Fruit fly (Drosophila melanogaster): ENCODE data around the gene Hmu.

The Hmu gene

DNA sequence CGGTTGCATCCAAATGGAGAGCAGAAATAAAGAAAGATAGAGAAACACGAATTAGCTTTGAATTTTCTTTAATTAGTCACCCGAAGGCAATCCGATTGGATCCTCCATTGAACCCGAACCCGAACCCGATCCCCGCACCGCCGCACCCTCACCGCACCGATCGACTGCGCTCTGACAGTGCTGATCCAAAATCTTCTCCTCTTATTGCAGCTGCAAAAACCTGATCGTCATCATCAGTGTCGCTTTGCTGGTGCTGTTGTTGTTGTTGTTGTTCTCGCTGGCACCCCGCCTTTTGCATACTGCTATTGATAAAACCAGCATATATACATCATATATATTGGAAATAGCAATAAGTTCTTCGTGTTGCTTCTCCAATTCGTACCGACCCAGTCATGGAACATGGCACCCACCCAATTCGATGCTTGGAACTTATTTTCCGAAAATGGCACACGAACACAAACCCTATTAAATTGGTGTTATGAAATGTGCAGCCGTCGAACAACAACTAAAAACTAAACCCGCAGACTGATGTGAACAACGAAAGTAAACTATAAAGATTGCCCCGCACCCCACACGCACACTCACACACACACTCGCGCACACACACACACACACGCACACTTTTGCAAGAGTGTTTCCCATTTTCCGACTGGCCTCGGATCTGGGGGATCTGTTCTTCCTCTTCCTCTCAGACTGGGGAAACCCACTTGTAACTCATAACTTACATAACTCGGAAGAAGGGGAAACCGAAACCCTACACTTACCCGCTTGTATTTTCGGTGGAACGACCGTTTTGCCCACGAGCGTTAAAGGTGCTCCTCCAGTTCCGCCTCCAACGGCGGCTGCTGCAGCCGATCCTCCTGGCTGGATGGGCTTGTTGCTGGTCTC, 17.9 kb upstream of the Hmu start (continued):
- TF ChIP-seq CG3919 (GFP tag; optimal IDR thresholded peaks at IDR 0.05) (peak; percentile 27), CG1621 (tag; optimal IDR thresholded peaks at IDR 0.05) (peak; percentile 23), Lpt (GFP tag; optimal IDR thresholded peaks at IDR 0.05) (peak; percentile 6), Met (GFP tag; optimal IDR thresholded peaks at IDR 0.05) (no peak)

DNA sequence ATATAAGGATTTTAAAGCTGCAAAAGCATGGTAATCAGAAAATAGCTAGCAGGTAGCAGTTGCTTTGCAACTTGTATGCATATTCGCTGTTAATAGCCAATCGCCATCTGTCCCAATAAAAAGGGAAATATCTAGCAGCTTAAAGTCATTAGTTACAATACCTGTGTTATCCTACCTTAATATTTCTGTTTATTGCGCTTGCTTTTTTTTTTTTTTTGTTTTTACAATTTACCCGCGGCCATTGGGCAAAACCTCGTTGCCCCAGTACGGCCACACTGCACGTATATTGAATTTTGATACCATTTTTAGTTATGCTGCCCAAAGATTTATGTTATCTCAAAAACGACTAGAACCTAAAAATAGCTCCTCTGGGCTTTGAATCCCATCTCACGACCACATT, 16.3 kb upstream of the Hmu start:
- peak; percentile 46 for TF ChIP-seq Eip78C (GFP tag)
- no peak for TF ChIP-seq CG9139 (GFP tag; optimal IDR thresholded peaks at IDR 0.05)
- TF ChIP-seq svp (GFP tag), result no peak
- TF ChIP-seq ss (GFP tag; optimal IDR thresholded peaks at IDR 0.05), result peak in 1 of 2 experiments; percentile 22
- no peak for TF ChIP-seq CG10631 (GFP tag; optimal IDR thresholded peaks at IDR 0.05)
- no peak for TF ChIP-seq CG8119 (GFP tag; IDR thresholded peaks at IDR 0.05)
- peak; percentile 31 for TF ChIP-seq Sox14 (GFP tag; optimal IDR thresholded peaks at IDR 0.05)
- no peak for TF ChIP-seq cyc (GFP tag; optimal IDR thresholded peaks at IDR 0.05)
- TF ChIP-seq fd59A (GFP tag; optimal IDR thresholded peaks at IDR 0.05), result no peak
- no peak for TF ChIP-seq acj6 (GFP tag; optimal IDR thresholded peaks at IDR 0.05)
- TF ChIP-seq Eip93F (GFP tag; optimal IDR thresholded peaks at IDR 0.05), result no peak
- TF ChIP-seq CG8319 (GFP tag; optimal IDR thresholded peaks at IDR 0.05), result no peak
- no peak for TF ChIP-seq fkh (GFP tag; optimal IDR thresholded peaks at IDR 0.05)
- no peak for TF ChIP-seq CG6276 (GFP tag; optimal IDR thresholded peaks at IDR 0.05)
- no peak for TF ChIP-seq Sox102F (GFP tag; optimal IDR thresholded peaks at IDR 0.05)
- TF ChIP-seq CG6163 (GFP tag; IDR thresholded peaks at IDR 0.05), result no peak
- no peak for TF ChIP-seq Lpt (GFP tag; optimal IDR thresholded peaks at IDR 0.05)
- TF ChIP-seq Blimp-1 (GFP tag; optimal IDR thresholded peaks at IDR 0.05), result no peak
- no peak for TF ChIP-seq CG11762 (GFP tag; optimal IDR thresholded peaks at IDR 0.05; ENCODE audit: insufficient read depth)
- no peak for TF ChIP-seq Ets21C (GFP tag; optimal IDR thresholded peaks at IDR 0.05)
- no peak for TF ChIP-seq Ets96B (tag; optimal IDR thresholded peaks at IDR 0.05)
- TF ChIP-seq achi (GFP tag; optimal IDR thresholded peaks at IDR 0.05), result no peak
- TF ChIP-seq CG8632 (GFP tag; optimal IDR thresholded peaks at IDR 0.05), result no peak
- no peak for TF ChIP-seq CG34406 (GFP tag; optimal IDR thresholded peaks at IDR 0.05)
- peak; percentile 15 for TF ChIP-seq CG3032 (tag; optimal IDR thresholded peaks at IDR 0.05)
- no peak for TF ChIP-seq CG1621 (tag; optimal IDR thresholded peaks at IDR 0.05)
- no peak for TF ChIP-seq CG15336 (GFP tag; IDR thresholded peaks at IDR 0.05)
- no peak for TF ChIP-seq Hr4 (GFP tag; optimal IDR thresholded peaks at IDR 0.05)

- TF ChIP-seq CG6854 (GFP tag; optimal IDR thresholded peaks at IDR 0.05), result no peak
- TF ChIP-seq achi (GFP tag; optimal IDR thresholded peaks at IDR 0.05), result peak; percentile 26
- TF ChIP-seq OdsH (GFP tag; optimal IDR thresholded peaks at IDR 0.05), result no peak
- TF ChIP-seq esn (GFP tag; optimal IDR thresholded peaks at IDR 0.05), result peak; percentile 52
- TF ChIP-seq vri (GFP tag; optimal IDR thresholded peaks at IDR 0.05), result peak; percentile 56
- TF ChIP-seq CG34406 (GFP tag; optimal IDR thresholded peaks at IDR 0.05), result peak; percentile 15
- TF ChIP-seq CG6792 (GFP tag; optimal IDR thresholded peaks at IDR 0.05), result peak; percentile 26
- peak; percentile 35 for TF ChIP-seq lz (GFP tag; optimal IDR thresholded peaks at IDR 0.05)
- no peak for TF ChIP-seq CG7368 (GFP tag; optimal IDR thresholded peaks at IDR 0.05)
- TF ChIP-seq Sox14 (GFP tag; optimal IDR thresholded peaks at IDR 0.05), result peak; percentile 52
- TF ChIP-seq acj6 (GFP tag; optimal IDR thresholded peaks at IDR 0.05), result peak; percentile 11
- TF ChIP-seq CG6808 (GFP tag; optimal IDR thresholded peaks at IDR 0.05), result peak; percentile 6
- TF ChIP-seq CG3032 (tag; optimal IDR thresholded peaks at IDR 0.05), result peak; percentile 2
- TF ChIP-seq topi (GFP tag; optimal IDR thresholded peaks at IDR 0.05), result peak; percentile 31
- TF ChIP-seq CG11902 (GFP tag; optimal IDR thresholded peaks at IDR 0.05), result peak; percentile 10
- no peak for TF ChIP-seq CG8632 (GFP tag; optimal IDR thresholded peaks at IDR 0.05)
- TF ChIP-seq Blimp-1 (GFP tag; optimal IDR thresholded peaks at IDR 0.05), result no peak
- peak; percentile 43 for TF ChIP-seq pdm3 (GFP tag; optimal IDR thresholded peaks at IDR 0.05)
- TF ChIP-seq Met (GFP tag; optimal IDR thresholded peaks at IDR 0.05), result no peak
- peak; percentile 61 for TF ChIP-seq Eip78C (GFP tag)
- no peak for TF ChIP-seq CG16779 (tag; optimal IDR thresholded peaks at IDR 0.05)
- no peak for TF ChIP-seq CG8319 (GFP tag; optimal IDR thresholded peaks at IDR 0.05)
- TF ChIP-seq CG3919 (GFP tag; optimal IDR thresholded peaks at IDR 0.05), result peak; percentile 46
- TF ChIP-seq CG6163 (GFP tag; IDR thresholded peaks at IDR 0.05), result peak; percentile 47; the same call in 1 of the 3 replicates
- no peak for TF ChIP-seq dac (GFP tag; optimal IDR thresholded peaks at IDR 0.05)
- peak; percentile 73 for TF ChIP-seq CG6276 (GFP tag; optimal IDR thresholded peaks at IDR 0.05)
These were observed 15.2 kb upstream of the Hmu start, which contains the start of gene CG5934 for dm6 chr3R:27273118-27274062. TSS of gene CG5934 (plus strand) at chr3R:27273705.

All from whole organism, prepupa.